Fruit fly (Drosophila melanogaster) whole organism, prepupa: Measurements from ENCODE around the gene Arpc4.
A peak's percentile ranks its signal among the peaks of the same experiment; 100 is the strongest.

ENCODE experiments used
- Blimp-1 ChIP-seq: fragments of 200-800 bp; sonication (Bioruptor generic); optimal IDR thresholded peaks from 3 replicates; lab custom pipeline; 2017; ENCODE audit warnings: missing biosample characterization, missing genetic modification characterization, mild to moderate bottlenecking, moderate library complexity, missing genetic modification reagents
- CG10631 ChIP-seq: fragments of 200-800 bp; sonication (Bioruptor generic); optimal IDR thresholded peaks from 2 replicates; lab custom pipeline; 2016; ENCODE audit warnings: missing biosample characterization, missing genetic modification characterization
- CG11762 ChIP-seq: fragments of 200-800 bp; sonication (Bioruptor generic); optimal IDR thresholded peaks from 3 replicates; lab custom pipeline; 2016; ENCODE audit warnings: missing biosample characterization, missing genetic modification characterization; ENCODE audit not compliant: insufficient read depth
- CG11902 ChIP-seq: fragments of 200-800 bp; sonication (Bioruptor generic); optimal IDR thresholded peaks from 3 replicates; lab custom pipeline; 2016; ENCODE audit warnings: missing biosample characterization, missing genetic modification characterization
- CG15336 ChIP-seq: fragments of 200-800 bp; sonication (Bioruptor generic); IDR thresholded peaks from 2 replicates; pipeline ENCODE4 v1.3.6; 2022; ENCODE audit warnings: missing biosample characterization, missing genetic modification characterization
- CG16779 ChIP-seq: fragments of 200-800 bp; sonication (Bioruptor generic); optimal IDR thresholded peaks from 3 replicates; lab custom pipeline; 2017; ENCODE audit warnings: missing biosample characterization, mild to moderate bottlenecking, missing genetic modification characterization
- CG31627 ChIP-seq: fragments of 200-800 bp; sonication (Bioruptor generic); optimal IDR thresholded peaks from 3 replicates; lab custom pipeline; 2016; ENCODE audit warnings: missing biosample characterization, missing genetic modification characterization
- CG34406 ChIP-seq: fragments of 200-800 bp; sonication (Bioruptor generic); optimal IDR thresholded peaks from 3 replicates; lab custom pipeline; 2016; ENCODE audit warnings: missing biosample characterization, missing genetic modification characterization
- CG3919 ChIP-seq: fragments of 200-800 bp; sonication (Bioruptor generic); optimal IDR thresholded peaks from 3 replicates; lab custom pipeline; 2016; ENCODE audit warnings: missing biosample characterization, missing genetic modification characterization
- CG4318 ChIP-seq: fragments of 200-800 bp; sonication (Bioruptor generic); optimal IDR thresholded peaks from 3 replicates; lab custom pipeline; 2017; ENCODE audit warnings: missing biosample characterization, mild to moderate bottlenecking, missing genetic modification characterization
- CG6792 ChIP-seq: fragments of 200-800 bp; sonication (Bioruptor generic); optimal IDR thresholded peaks from 3 replicates; lab custom pipeline; 2016; ENCODE audit warnings: missing biosample characterization, missing genetic modification characterization
- CG6854 ChIP-seq: fragments of 200-800 bp; sonication (Bioruptor generic); optimal IDR thresholded peaks from 2 replicates; lab custom pipeline; 2017; ENCODE audit warnings: missing biosample characterization, mild to moderate bottlenecking, missing genetic modification characterization
- CG8119 ChIP-seq: fragments of 200-800 bp; sonication (Bioruptor generic); IDR thresholded peaks from 3 replicates; pipeline ENCODE4 v1.3.6; 2022; ENCODE audit warnings: missing biosample characterization, missing genetic modification characterization
- CG8632 ChIP-seq: fragments of 200-800 bp; sonication (Bioruptor generic); optimal IDR thresholded peaks from 3 replicates; lab custom pipeline; 2016; ENCODE audit warnings: missing biosample characterization, missing genetic modification characterization
- CG9139 ChIP-seq: fragments of 200-800 bp; sonication (Bioruptor generic); optimal IDR thresholded peaks from 3 replicates; lab custom pipeline; 2017; ENCODE audit warnings: missing biosample characterization, mild to moderate bottlenecking, missing genetic modification characterization
- Eip78C ChIP-seq: fragments of 200-800 bp; sonication (Bioruptor generic); peaks from one replicate; lab custom pipeline; 2016; ENCODE audit warnings: missing biosample characterization, missing genetic modification characterization
- Eip93F ChIP-seq: fragments of 200-800 bp; sonication (Bioruptor generic); optimal IDR thresholded peaks from 2 replicates; lab custom pipeline; 2016; ENCODE audit warnings: missing biosample characterization, mild to moderate bottlenecking, missing genetic modification characterization
- Hr39 ChIP-seq: fragments of 200-800 bp; sonication (Bioruptor generic); optimal IDR thresholded peaks from 2 replicates; lab custom pipeline; 2016; ENCODE audit warnings: missing biosample characterization, missing genetic modification characterization
- Hr4 ChIP-seq: fragments of 200-800 bp; sonication (Bioruptor generic); optimal IDR thresholded peaks from 3 replicates; lab custom pipeline; 2016; ENCODE audit warnings: missing biosample characterization, missing genetic modification characterization
- Lpt ChIP-seq: fragments of 200-800 bp; sonication (Bioruptor generic); optimal IDR thresholded peaks from 3 replicates; lab custom pipeline; 2016; ENCODE audit warnings: missing biosample characterization, missing genetic modification characterization
- Met ChIP-seq: fragments of 200-800 bp; sonication (Bioruptor generic); optimal IDR thresholded peaks from 3 replicates; lab custom pipeline; 2016; ENCODE audit warnings: missing biosample characterization, missing genetic modification characterization
- Smox ChIP-seq: fragments of 200-800 bp; sonication (Bioruptor generic); optimal IDR thresholded peaks from 3 replicates; lab custom pipeline; 2016; ENCODE audit warnings: missing biosample characterization, missing genetic modification characterization
- Sox102F ChIP-seq: fragments of 200-800 bp; sonication (Bioruptor generic); optimal IDR thresholded peaks from 2 replicates; lab custom pipeline; 2016; ENCODE audit warnings: missing biosample characterization, mild to moderate bottlenecking, missing genetic modification characterization
- Sox15 ChIP-seq: fragments of 200-800 bp; sonication (Bioruptor generic); optimal IDR thresholded peaks from 3 replicates; lab custom pipeline; 2016; ENCODE audit warnings: missing biosample characterization, missing genetic modification characterization
- acj6 ChIP-seq: fragments of 200-800 bp; sonication (Bioruptor generic); optimal IDR thresholded peaks from 3 replicates; lab custom pipeline; 2016; ENCODE audit warnings: missing biosample characterization, missing genetic modification characterization
- eg ChIP-seq: fragments of 200-800 bp; sonication (Bioruptor generic); IDR thresholded peaks from 3 replicates; pipeline ENCODE4 v1.3.6; 2022; ENCODE audit warnings: missing biosample characterization, missing genetic modification characterization
- esn ChIP-seq: fragments of 200-800 bp; sonication (Bioruptor generic); optimal IDR thresholded peaks from 2 replicates; lab custom pipeline; 2016; ENCODE audit warnings: missing biosample characterization, mild to moderate bottlenecking, missing genetic modification characterization, moderate library complexity
- fkh ChIP-seq: fragments of 200-800 bp; sonication (Bioruptor generic); optimal IDR thresholded peaks from 3 replicates; lab custom pipeline; 2017; ENCODE audit warnings: missing biosample characterization, mild to moderate bottlenecking, missing genetic modification characterization, moderate library complexity
- lz ChIP-seq: fragments of 200-800 bp; sonication (Bioruptor generic); optimal IDR thresholded peaks from 3 replicates; lab custom pipeline; 2016; ENCODE audit warnings: missing biosample characterization, missing genetic modification characterization
- net ChIP-seq: fragments of 200-800 bp; sonication (Bioruptor generic); optimal IDR thresholded peaks from 3 replicates; lab custom pipeline; 2016; ENCODE audit warnings: missing biosample characterization, missing genetic modification characterization
- salr ChIP-seq, 2 experiments: fragments of 200-800 bp; sonication (Bioruptor generic); optimal IDR thresholded peaks; 3 replicates each; lab custom pipeline; 2016 to 2018; ENCODE audit warnings: missing biosample characterization in 2 of 2, missing genetic modification characterization in 2 of 2, mild to moderate bottlenecking in 1 of 2
- ss ChIP-seq, 2 experiments: fragments of 200-800 bp; sonication (Bioruptor generic); optimal IDR thresholded peaks; 2 replicates in 1 of 2; 3 replicates in 1 of 2; lab custom pipeline; 2017 to 2018; ENCODE audit warnings: mild to moderate bottlenecking in 2 of 2, missing biosample characterization in 2 of 2, missing genetic modification characterization in 2 of 2, moderate library complexity in 1 of 2
- svp ChIP-seq: fragments of 200-800 bp; sonication (Bioruptor generic); peaks from one replicate; lab custom pipeline; 2016; ENCODE audit warnings: missing biosample characterization, missing genetic modification characterization
- vri ChIP-seq: fragments of 200-800 bp; sonication (Bioruptor generic); optimal IDR thresholded peaks from 3 replicates; lab custom pipeline; 2016; ENCODE audit warnings: missing biosample characterization, mild to moderate bottlenecking, missing genetic modification characterization

Gene Arpc4

dm6 chr2L:6082936-6083627 lies 41.9 kb upstream of the Arpc4 start:
- TF ChIP-seq svp (GFP tag; lab: Kevin White, UChicago) (peak; percentile 35), Met (GFP tag; lab: Kevin White, UChicago) (no peak), CG8119 (GFP tag; lab: Robert Waterston, UW) (no peak), fkh (GFP tag; lab: Kevin White, UChicago) (peak; percentile 94), CG16779 (tag; lab: Kevin White, UChicago) (peak; percentile 39), Eip78C (peak; percentile 59), vri (GFP tag; lab: Kevin White, UChicago) (peak; percentile 82)

DNA sequence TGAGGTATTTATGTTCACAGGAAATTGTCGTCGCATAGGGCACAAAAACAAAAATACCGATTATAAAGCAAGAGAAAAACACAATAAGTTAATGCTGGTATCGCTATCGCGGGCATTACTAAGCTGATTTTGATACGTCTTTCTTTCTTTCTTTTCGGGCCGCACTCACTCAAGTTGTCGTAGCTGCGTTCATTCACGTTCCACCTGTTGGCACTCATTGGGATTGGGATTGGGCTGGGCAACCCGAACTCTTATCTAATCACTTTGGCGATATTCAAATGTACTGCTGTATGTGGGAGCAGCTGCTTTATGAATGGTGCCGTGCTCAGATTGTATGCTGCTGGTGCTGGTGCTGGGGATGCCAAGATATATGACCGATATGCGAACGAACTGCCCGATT lies 40.2 kb upstream of the Arpc4 start:
- TF ChIP-seq vri (GFP tag; lab: Kevin White, UChicago) (peak; percentile 6), net (no peak), svp (GFP tag; lab: Kevin White, UChicago) (peak; percentile 68)
- TF ChIP-seq, all 60 proteins: peak for 2

- no peak for TF ChIP-seq CG15336 (GFP tag; lab: Robert Waterston, UW)
- no peak for TF ChIP-seq Hr4 (GFP tag; lab: Kevin White, UChicago)
- no peak for TF ChIP-seq ss (GFP tag; optimal IDR thresholded peaks at IDR 0.05; lab: Kevin White, UChicago)
- TF ChIP-seq fkh (GFP tag; lab: Kevin White, UChicago), result peak; percentile 50
- TF ChIP-seq Blimp-1, result no peak
- TF ChIP-seq CG9139 (GFP tag; lab: Kevin White, UChicago), result no peak
- peak; percentile 68 for TF ChIP-seq vri (GFP tag; lab: Kevin White, UChicago)
- peak; percentile 69 for TF ChIP-seq svp (GFP tag; lab: Kevin White, UChicago)
- TF ChIP-seq CG6792 (GFP tag; lab: Kevin White, UChicago), result no peak
- no peak for TF ChIP-seq CG8119 (GFP tag; lab: Robert Waterston, UW)
These were observed 39.1 kb upstream of the Arpc4 start for dm6 chr2L:6085733-6086317.

DNA sequence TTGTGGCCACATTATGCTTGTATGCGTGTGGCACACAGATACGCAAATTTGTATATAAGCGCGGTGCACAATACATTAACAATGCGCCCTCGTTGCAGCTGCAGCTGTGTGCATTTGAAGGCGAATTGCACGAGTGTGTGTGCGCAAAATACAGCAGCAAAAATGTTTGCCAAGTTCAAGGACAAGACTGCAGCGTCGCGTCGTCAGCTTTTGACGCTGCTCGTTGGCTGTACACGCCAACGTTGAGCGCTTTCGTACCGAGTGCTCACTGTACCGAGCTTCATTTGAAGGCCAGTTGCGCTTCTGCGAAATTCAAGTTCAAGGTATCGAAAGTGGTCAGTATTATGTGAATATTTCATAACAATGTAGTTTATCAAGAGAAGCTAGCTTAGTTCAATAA lies 38.2 kb upstream of the Arpc4 start:
- TF ChIP-seq vri (GFP tag; lab: Kevin White, UChicago) (peak; percentile 42), CG31627 (peak; percentile 26), Blimp-1 (peak; percentile 65), CG11902 (no peak), CG3919 (GFP tag; lab: Kevin White, UChicago) (no peak), Eip78C (peak; percentile 35), Met (GFP tag; lab: Kevin White, UChicago) (peak; percentile 66), Hr39 (peak; percentile 48)

- TF ChIP-seq Eip93F (GFP tag; lab: Kevin White, UChicago) (no peak), CG11762 (GFP tag; lab: Kevin White, UChicago) (no peak)
These were observed 37.2 kb upstream of the Arpc4 start for dm6 chr2L:6087685-6088084.

- TF ChIP-seq Eip78C, result peak; percentile 98
- TF ChIP-seq net, result peak; percentile 14
- no peak for TF ChIP-seq CG6792 (GFP tag; lab: Kevin White, UChicago)
- peak; percentile 100 for TF ChIP-seq Met (GFP tag; lab: Kevin White, UChicago)
- TF ChIP-seq Sox15 (GFP tag; lab: Kevin White, UChicago), result no peak
- TF ChIP-seq esn (GFP tag; lab: Kevin White, UChicago), result peak; percentile 32
- peak; percentile 97 for TF ChIP-seq svp (GFP tag; lab: Kevin White, UChicago)
- TF ChIP-seq CG11902, result no peak
- peak in 1 of 2 experiments; percentile 35 for TF ChIP-seq salr (GFP tag; optimal IDR thresholded peaks at IDR 0.05; lab: Kevin White, UChicago)
- TF ChIP-seq CG34406 (GFP tag; lab: Kevin White, UChicago), result no peak
- TF ChIP-seq Sox102F (GFP tag; lab: Kevin White, UChicago), result peak; percentile 23
- peak; percentile 21 for TF ChIP-seq Lpt
- 0 out of 3 replicates have a peak, but pooled peaks have one; percentile 15 for TF ChIP-seq CG8119 (GFP tag; lab: Robert Waterston, UW)
- TF ChIP-seq CG10631 (GFP tag; lab: Kevin White, UChicago), result no peak
- no peak for TF ChIP-seq CG15336 (GFP tag; lab: Robert Waterston, UW)
- TF ChIP-seq Blimp-1, result peak; percentile 99
- TF ChIP-seq CG8632 (GFP tag; lab: Kevin White, UChicago), result no peak
- TF ChIP-seq CG6854, result peak; percentile 72
- peak; percentile 72 for TF ChIP-seq vri (GFP tag; lab: Kevin White, UChicago)
- no peak for TF ChIP-seq CG4318
- TF ChIP-seq eg (GFP tag; lab: Robert Waterston, UW), result peak; percentile 56; the same call in 2 of the 3 replicates
- TF ChIP-seq acj6 (GFP tag; lab: Kevin White, UChicago), result no peak
- no peak for TF ChIP-seq lz (GFP tag; lab: Kevin White, UChicago)
- no peak for TF ChIP-seq Smox
These were observed 36.3 kb upstream of the Arpc4 start for dm6 chr2L:6088371-6089365.
